Worm (Caenorhabditis elegans) whole organism, L4 larva: ENCODE data around the gene K06H7.7.

ENCODE experiments used
- F37D6.2 ChIP-seq: sonication (generic microtip); optimal IDR thresholded peaks from 2 replicates; lab custom pipeline; 2016; ENCODE audit warnings: mild to moderate bottlenecking, missing genetic modification characterization, missing compliant biosample characterization
- F49E8.2 ChIP-seq: sonication (generic microtip); optimal IDR thresholded peaks from 2 replicates; lab custom pipeline; 2016; ENCODE audit warnings: missing compliant biosample characterization, mild to moderate bottlenecking, missing genetic modification characterization, borderline replicate concordance
- R02D3.7 ChIP-seq: fragments of 150-350 bp; sonication (generic microtip); optimal IDR thresholded peaks from 3 replicates; lab custom pipeline; 2014; ENCODE audit warnings: missing biosample characterization, missing genetic modification characterization
- Y48G9A.11 ChIP-seq: fragments of 200-800 bp; sonication (Bioruptor generic); IDR thresholded peaks from 2 replicates; pipeline ENCODE4 v1.3.6; 2022; ENCODE audit warnings: missing genetic modification reagents, missing genetic modification characterization, missing compliant biosample characterization
- aha-1 ChIP-seq: fragments of 150-350 bp; peaks from one replicate; lab custom pipeline; 2014; ENCODE audit warnings: missing biosample characterization, missing genetic modification characterization
- aly-2 ChIP-seq: sonication (generic microtip); optimal IDR thresholded peaks from 2 replicates; lab custom pipeline; 2018; ENCODE audit warnings: missing biosample characterization, missing genetic modification characterization
- arid-1 ChIP-seq: fragments of 200-800 bp; sonication (Bioruptor generic); conservative IDR thresholded peaks from 2 replicates; pipeline ENCODE4 v1.3.6; 2022; ENCODE audit warnings: missing genetic modification reagents, missing genetic modification characterization, missing compliant biosample characterization
- attf-4 ChIP-seq: sonication (generic microtip); optimal IDR thresholded peaks from 3 replicates; lab custom pipeline; 2017; ENCODE audit warnings: missing biosample characterization, missing genetic modification characterization
- ceh-28 ChIP-seq: fragments of 150-350 bp; optimal IDR thresholded peaks from 2 replicates; lab custom pipeline; 2014; ENCODE audit warnings: missing biosample characterization, missing genetic modification reagents, missing genetic modification characterization
- ceh-82 ChIP-seq: sonication (generic microtip); optimal IDR thresholded peaks from 2 replicates; lab custom pipeline; 2017; ENCODE audit warnings: missing biosample characterization, missing genetic modification characterization
- dmd-9 ChIP-seq: fragments of 200-800 bp; sonication (Bioruptor generic); IDR thresholded peaks from 2 replicates; pipeline ENCODE4 v1.3.6; 2022; ENCODE audit warnings: missing genetic modification reagents, missing genetic modification characterization, missing compliant biosample characterization
- egl-43 ChIP-seq: fragments of 200-800 bp; sonication (Bioruptor generic); IDR thresholded peaks from 2 replicates; pipeline ENCODE4 v1.3.6; 2022; ENCODE audit warnings: missing genetic modification reagents, missing genetic modification characterization, missing compliant biosample characterization
- gei-8 ChIP-seq: fragments of 200-800 bp; sonication (Bioruptor generic); optimal IDR thresholded peaks from 2 replicates; lab custom pipeline; 2018; ENCODE audit warnings: mild to moderate bottlenecking, missing genetic modification characterization, missing compliant biosample characterization
- hlh-30 ChIP-seq: sonication (generic microtip); optimal IDR thresholded peaks from 2 replicates; lab custom pipeline; 2017; ENCODE audit warnings: antibody characterized with exemption, mild to moderate bottlenecking, missing genetic modification characterization, missing compliant biosample characterization; ENCODE audit not compliant: insufficient read depth
- lim-7 ChIP-seq: fragments of 200-800 bp; sonication (Bioruptor generic); IDR thresholded peaks from 2 replicates; pipeline ENCODE4 v1.3.6; 2022; ENCODE audit warnings: missing genetic modification characterization, missing compliant biosample characterization
- lin-1 ChIP-seq: fragments of 200-800 bp; sonication (Bioruptor generic); IDR thresholded peaks from 2 replicates; pipeline ENCODE4 v1.3.6; 2022; ENCODE audit warnings: missing genetic modification reagents, missing genetic modification characterization, missing compliant biosample characterization
- lin-13 ChIP-seq: fragments of 150-350 bp; optimal IDR thresholded peaks from 2 replicates; lab custom pipeline; 2014; ENCODE audit warnings: missing biosample characterization, missing genetic modification reagents, missing genetic modification characterization
- lin-38 ChIP-seq: fragments of 200-800 bp; sonication (Bioruptor generic); IDR thresholded peaks from 2 replicates; pipeline ENCODE4 v1.3.6; 2022; ENCODE audit warnings: missing genetic modification reagents, missing genetic modification characterization, missing compliant biosample characterization
- lin-39 ChIP-seq: fragments of 150-350 bp; optimal IDR thresholded peaks from 2 replicates; lab custom pipeline; 2014; ENCODE audit warnings: missing biosample characterization, missing genetic modification reagents, missing genetic modification characterization
- lsy-2 ChIP-seq, 2 experiments: fragments of 150-350 bp in 1 of 2; sonication (generic microtip) in 1 of 2; optimal IDR thresholded peaks; 2 replicates each; lab custom pipeline; 2014 to 2017; ENCODE audit warnings: missing biosample characterization in 2 of 2, missing genetic modification characterization in 2 of 2
- madf-9 ChIP-seq: fragments of 200-800 bp; sonication (Bioruptor generic); conservative IDR thresholded peaks from 2 replicates; pipeline ENCODE4 v1.3.6; 2022; ENCODE audit warnings: missing genetic modification reagents, missing genetic modification characterization, missing compliant biosample characterization
- mdl-1 ChIP-seq, 2 experiments: fragments of 150-350 bp in 1 of 2; sonication (generic microtip) in 1 of 2; optimal IDR thresholded peaks; 2 replicates each; lab custom pipeline; 2014 to 2017; ENCODE audit warnings: missing biosample characterization in 2 of 2, missing genetic modification characterization in 2 of 2
- mdt-29 ChIP-seq: fragments of 200-800 bp; sonication (Bioruptor generic); IDR thresholded peaks from 2 replicates; pipeline ENCODE4 v1.3.6; 2022; ENCODE audit warnings: missing genetic modification reagents, missing genetic modification characterization, missing compliant biosample characterization
- mep-1 ChIP-seq: fragments of 150-350 bp; sonication (generic microtip); optimal IDR thresholded peaks from 3 replicates; lab custom pipeline; 2014; ENCODE audit warnings: missing biosample characterization, missing genetic modification characterization
- mes-2 ChIP-seq: sonication (generic microtip); optimal IDR thresholded peaks from 2 replicates; lab custom pipeline; 2016; ENCODE audit warnings: missing genotype, mild to moderate bottlenecking, missing genetic modification characterization, missing compliant biosample characterization; ENCODE audit not compliant: poor library complexity, severe bottlenecking
- mxl-2 ChIP-seq: fragments of 200-800 bp; sonication (Bioruptor generic); conservative IDR thresholded peaks from 2 replicates; pipeline ENCODE4 v1.3.6; 2022; ENCODE audit warnings: missing genetic modification reagents, missing genetic modification characterization, missing compliant biosample characterization
- nhr-10 ChIP-seq: fragments of 150-350 bp; optimal IDR thresholded peaks from 2 replicates; lab custom pipeline; 2014; ENCODE audit warnings: missing biosample characterization, missing genetic modification characterization
- nhr-102 ChIP-seq: sonication (generic microtip); optimal IDR thresholded peaks from 2 replicates; lab custom pipeline; 2016; ENCODE audit warnings: mild to moderate bottlenecking, missing genetic modification characterization, moderate library complexity, missing compliant biosample characterization
- nhr-11 ChIP-seq: fragments of 150-350 bp; optimal IDR thresholded peaks from 2 replicates; lab custom pipeline; 2014; ENCODE audit warnings: missing biosample characterization, missing genetic modification characterization
- nhr-28 ChIP-seq: fragments of 150-350 bp; optimal IDR thresholded peaks from 2 replicates; lab custom pipeline; 2014; ENCODE audit warnings: missing biosample characterization, missing genetic modification characterization
- pha-4 ChIP-seq, 2 experiments: fragments of 150-350 bp in 1 of 2; fragments of 200-800 bp in 1 of 2; sonication (Bioruptor generic) in 1 of 2; IDR thresholded peaks in 1 of 2; optimal IDR thresholded peaks in 1 of 2; 2 replicates each; pipeline versions ENCODE4 v1.3.6 to Lab custom; 2014 to 2022; ENCODE audit warnings: missing genetic modification characterization in 2 of 2, missing genetic modification reagents in 2 of 2, missing biosample characterization in 1 of 2, missing compliant biosample characterization in 1 of 2
- sdz-12 ChIP-seq: fragments of 200-800 bp; sonication (Bioruptor generic); optimal IDR thresholded peaks from 2 replicates; lab custom pipeline; 2018; ENCODE audit warnings: mild to moderate bottlenecking, missing genetic modification characterization, missing compliant biosample characterization
- snpc-1.2 ChIP-seq: fragments of 200-800 bp; sonication (Bioruptor generic); IDR thresholded peaks from 2 replicates; pipeline ENCODE4 v1.3.6; 2022; ENCODE audit warnings: missing genetic modification reagents, missing genetic modification characterization, missing compliant biosample characterization
- tag-97 ChIP-seq: fragments of 200-800 bp; sonication (Bioruptor generic); IDR thresholded peaks from 2 replicates; pipeline ENCODE4 v1.3.6; 2022; ENCODE audit warnings: missing genetic modification characterization, missing compliant biosample characterization
- unc-62 ChIP-seq, 3 experiments: fragments of 150-350 bp in 1 of 3; sonication (generic microtip); optimal IDR thresholded peaks in 2 of 3; peaks in 1 of 3; 1 replicate in 1 of 3; 2 replicates in 2 of 3; lab custom pipeline; 2014 to 2017; ENCODE audit warnings: missing biosample characterization in 3 of 3, missing genetic modification characterization in 3 of 3, missing genetic modification reagents in 3 of 3, missing genotype in 1 of 3
- zag-1 ChIP-seq: fragments of 150-350 bp; optimal IDR thresholded peaks from 2 replicates; lab custom pipeline; 2014; ENCODE audit warnings: missing biosample characterization, missing genetic modification characterization
- zfp-2 ChIP-seq: sonication (generic microtip); optimal IDR thresholded peaks from 2 replicates; lab custom pipeline; 2016; ENCODE audit warnings: mild to moderate bottlenecking, missing genetic modification characterization, missing compliant biosample characterization
- zfp-3 ChIP-seq: fragments of 200-800 bp; sonication (Bioruptor generic); conservative IDR thresholded peaks from 2 replicates; pipeline ENCODE4 v1.3.6; 2022; ENCODE audit warnings: missing genetic modification reagents, missing genetic modification characterization, missing compliant biosample characterization

The K06H7.7 gene

DNA sequence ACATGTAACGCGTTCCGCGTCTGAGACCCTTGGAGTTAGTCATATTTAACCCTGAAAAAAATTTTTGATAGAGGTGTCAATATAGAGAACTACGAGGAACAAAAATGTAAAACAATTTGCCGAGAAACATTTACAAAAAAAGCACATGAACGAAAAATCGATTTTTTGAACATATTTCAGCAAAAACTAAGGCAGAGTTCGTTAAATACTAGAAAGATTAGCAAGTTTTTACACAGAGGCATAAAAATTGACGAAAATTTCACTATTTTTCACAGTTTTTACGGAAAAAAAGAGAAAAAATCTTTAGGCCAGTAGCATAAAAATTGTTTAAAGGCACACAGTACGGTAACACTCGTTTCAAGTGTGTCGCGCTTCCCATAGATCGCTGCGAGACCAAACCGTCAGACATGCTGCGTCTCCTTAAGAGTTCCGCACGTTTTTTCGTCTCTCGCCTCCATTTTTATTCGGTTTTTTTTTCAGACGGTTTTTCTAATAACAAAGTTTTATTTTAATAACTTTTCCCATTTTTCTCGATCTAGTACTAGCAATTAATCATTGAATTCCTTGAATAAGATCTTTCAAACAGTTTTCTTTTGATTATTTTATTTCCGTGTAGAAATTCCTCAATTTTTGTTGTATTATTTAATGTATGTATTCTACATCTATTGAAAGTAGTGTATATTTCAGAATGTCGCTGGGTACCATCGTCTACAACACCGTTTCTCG lies 45.1 kb upstream of the K06H7.7 start, which contains the start of the genes rpl-21 and C14B9.10 (continued):
- TF ChIP-seq R02D3.7 (tag; lab: Kevin White, UChicago) (no peak), mxl-2 (GFP tag; lab: Robert Waterston, UW) (no peak), F37D6.2 (tag; lab: Kevin White, UChicago) (no peak), aha-1 (tag; lab: Kevin White, UChicago) (peak; percentile 96), gei-8 (GFP tag; lab: Kevin White, UChicago) (no peak), dmd-9 (GFP tag; lab: Robert Waterston, UW) (peak; percentile 55; the same call in 1 of the 2 replicates), mep-1 (tag; lab: Kevin White, UChicago) (peak; percentile 83), zag-1 (peak; percentile 3), snpc-1.2 (GFP tag; lab: Robert Waterston, UW) (peak; percentile 57; the same call in 1 of the 2 replicates), hlh-30 (tag; lab: Kevin White, UChicago) (peak; percentile 80), nhr-102 (tag; lab: Kevin White, UChicago) (peak; percentile 55), zfp-2 (tag; lab: Kevin White, UChicago) (peak; percentile 18), mes-2 (tag; lab: Kevin White, UChicago) (peak; percentile 91), lim-7 (GFP tag; lab: Robert Waterston, UW) (0 out of 2 replicates have a peak, but pooled peaks have one; percentile 30), unc-62 (GFP tag; optimal IDR thresholded peaks at IDR 0.05 in 1 of 2; lab: Kevin White, UChicago) (peak in 1 of 2 experiments; percentile 1), unc-62 (tag; optimal IDR thresholded peaks at IDR 0.05; lab: Kevin White, UChicago) (no peak), madf-9 (GFP tag; lab: Robert Waterston, UW) (no peak), nhr-28 (tag; lab: Kevin White, UChicago) (peak; percentile 57), mdt-29 (no peak), lsy-2 (tag; optimal IDR thresholded peaks at IDR 0.05; lab: Kevin White, UChicago) (peak; percentile 95 to 99), tag-97 (no peak), egl-43 (GFP tag; lab: Robert Waterston, UW) (no peak), lin-13 (GFP tag; lab: Kevin White, UChicago) (peak; percentile 46), nhr-10 (tag; lab: Kevin White, UChicago) (no peak), mdl-1 (tag; optimal IDR thresholded peaks at IDR 0.05; lab: Kevin White, UChicago) (peak in 1 of 2 experiments; percentile 45), aly-2 (tag; lab: Kevin White, UChicago) (no peak), lin-39 (tag; lab: Kevin White, UChicago) (no peak), attf-4 (no peak), lin-1 (GFP tag; lab: Robert Waterston, UW) (0 out of 2 replicates have a peak, but pooled peaks have one; percentile 27), arid-1 (peak; percentile 87), sdz-12 (GFP tag; lab: Kevin White, UChicago) (no peak), ceh-28 (no peak), F49E8.2 (tag; lab: Kevin White, UChicago) (peak; percentile 77)

- TF ChIP-seq arid-1: 0 out of 2 replicates have a peak, but pooled peaks have one; percentile 24
- peak; percentile 65 for TF ChIP-seq Y48G9A.11 (GFP tag; lab: Robert Waterston, UW)
- TF ChIP-seq ceh-82 (tag; lab: Kevin White, UChicago): no peak
- peak; percentile 58 for TF ChIP-seq lin-38 (GFP tag; lab: Robert Waterston, UW)
- peak; percentile 63 for TF ChIP-seq F49E8.2 (tag; lab: Kevin White, UChicago)
- no peak for TF ChIP-seq nhr-11 (tag; lab: Kevin White, UChicago)
- peak; percentile 44; the same call in 1 of the 2 replicates for TF ChIP-seq pha-4 (GFP tag; IDR thresholded peaks at IDR 0.05; lab: Robert Waterston, UW)
- TF ChIP-seq pha-4 (tag; optimal IDR thresholded peaks at IDR 0.05; lab: Kevin White, UChicago): no peak
- TF ChIP-seq snpc-1.2 (GFP tag; lab: Robert Waterston, UW): peak; percentile 52; the same call in 1 of the 2 replicates
- TF ChIP-seq zfp-3 (GFP tag; lab: Robert Waterston, UW): no peak
Measured at ce11 chrIII:8129195-8129594, 43.9 kb upstream of the K06H7.7 start.
